Worm (Caenorhabditis elegans) whole organism, mixed stage, embryonic: ENCODE measurements around the gene C49F5.6.

Experiments
- M03D4.4 ChIP-seq: sonication (generic microtip); optimal IDR thresholded peaks from 2 replicates; lab custom pipeline; 2017; ENCODE audit warnings: mild to moderate bottlenecking, missing genetic modification characterization, missing compliant biosample characterization
- bed-3 ChIP-seq: fragments of 200-800 bp; sonication (Bioruptor generic); optimal IDR thresholded peaks from 3 replicates; lab custom pipeline; 2018; ENCODE audit warnings: mild to moderate bottlenecking, missing genetic modification characterization, moderate library complexity, missing compliant biosample characterization
- ceh-39 ChIP-seq: fragments of 150-350 bp; optimal IDR thresholded peaks from 2 replicates; lab custom pipeline; 2014; ENCODE audit warnings: missing biosample characterization, missing genetic modification characterization
- ceh-43 ChIP-seq: fragments of 200-800 bp; sonication (Bioruptor generic); optimal IDR thresholded peaks from 2 replicates; lab custom pipeline; 2018; ENCODE audit warnings: mild to moderate bottlenecking, missing genetic modification characterization, moderate library complexity, missing compliant biosample characterization
- ceh-83 ChIP-seq: fragments of 200-800 bp; sonication (Bioruptor generic); optimal IDR thresholded peaks from 2 replicates; lab custom pipeline; 2018; ENCODE audit warnings: mild to moderate bottlenecking, missing genetic modification characterization, missing compliant biosample characterization
- ces-1 ChIP-seq: fragments of 150-350 bp; optimal IDR thresholded peaks from 2 replicates; lab custom pipeline; 2014; ENCODE audit warnings: missing biosample characterization, missing genetic modification reagents, missing genetic modification characterization
- drap-1 ChIP-seq: fragments of 200-800 bp; sonication (Bioruptor generic); optimal IDR thresholded peaks from 3 replicates; lab custom pipeline; 2018; ENCODE audit warnings: mild to moderate bottlenecking, missing genetic modification characterization, missing compliant biosample characterization
- elt-1 ChIP-seq: sonication (generic microtip); optimal IDR thresholded peaks from 2 replicates; lab custom pipeline; 2017; ENCODE audit warnings: missing genetic modification characterization, mild to moderate bottlenecking, missing compliant biosample characterization, antibody characterized with exemption, moderate library complexity, borderline replicate concordance; ENCODE audit not compliant: insufficient read depth
- elt-3 ChIP-seq: fragments of 150-350 bp; optimal IDR thresholded peaks from 2 replicates; lab custom pipeline; 2014; ENCODE audit warnings: missing biosample characterization, missing genetic modification characterization
- flh-1 ChIP-seq: fragments of 200-800 bp; sonication (Bioruptor generic); optimal IDR thresholded peaks from 2 replicates; lab custom pipeline; 2018; ENCODE audit warnings: mild to moderate bottlenecking, missing genetic modification characterization, moderate library complexity, missing compliant biosample characterization
- ham-2 ChIP-seq: fragments of 200-800 bp; sonication (Bioruptor generic); optimal IDR thresholded peaks from 2 replicates; lab custom pipeline; 2018; ENCODE audit warnings: mild to moderate bottlenecking, missing genetic modification characterization, missing compliant biosample characterization
- hlh-1 ChIP-seq: fragments of 150-350 bp; optimal IDR thresholded peaks from 2 replicates; lab custom pipeline; 2014; ENCODE audit warnings: missing biosample characterization, missing genetic modification reagents, missing genetic modification characterization
- lin-13 ChIP-seq: fragments of 150-350 bp; optimal IDR thresholded peaks from 2 replicates; lab custom pipeline; 2014; ENCODE audit warnings: missing biosample characterization, missing genetic modification characterization
- lin-32 ChIP-seq: fragments of 200-800 bp; sonication (Bioruptor generic); optimal IDR thresholded peaks from 2 replicates; lab custom pipeline; 2018; ENCODE audit warnings: mild to moderate bottlenecking, missing genetic modification characterization, missing compliant biosample characterization
- lsy-2 ChIP-seq: fragments of 150-350 bp; optimal IDR thresholded peaks from 2 replicates; lab custom pipeline; 2014; ENCODE audit warnings: missing biosample characterization, missing genetic modification characterization
- mab-5 ChIP-seq: fragments of 150-350 bp; optimal IDR thresholded peaks from 2 replicates; lab custom pipeline; 2014; ENCODE audit warnings: missing biosample characterization, missing genetic modification characterization
- mep-1 ChIP-seq: fragments of 150-350 bp; optimal IDR thresholded peaks from 2 replicates; lab custom pipeline; 2017; ENCODE audit warnings: missing biosample characterization, missing genetic modification reagents, missing genetic modification characterization, inconsistent platforms
- mls-2 ChIP-seq: sonication (generic microtip); optimal IDR thresholded peaks from 2 replicates; lab custom pipeline; 2016; ENCODE audit warnings: mild to moderate bottlenecking, missing genetic modification characterization, moderate library complexity, missing compliant biosample characterization
- nhr-12 ChIP-seq: fragments of 150-350 bp; optimal IDR thresholded peaks from 2 replicates; lab custom pipeline; 2014; ENCODE audit warnings: missing biosample characterization, missing genetic modification characterization
- nhr-2 ChIP-seq: fragments of 150-350 bp; optimal IDR thresholded peaks from 2 replicates; lab custom pipeline; 2014; ENCODE audit warnings: missing biosample characterization, missing genetic modification characterization
- nhr-237 ChIP-seq: fragments of 150-350 bp; optimal IDR thresholded peaks from 2 replicates; lab custom pipeline; 2014; ENCODE audit warnings: missing biosample characterization, missing genetic modification characterization
- nhr-28 ChIP-seq: fragments of 150-350 bp; optimal IDR thresholded peaks from 2 replicates; lab custom pipeline; 2014; ENCODE audit warnings: missing biosample characterization, missing genetic modification characterization
- nhr-76 ChIP-seq: sonication (generic microtip); optimal IDR thresholded peaks from 2 replicates; lab custom pipeline; 2017; ENCODE audit warnings: missing biosample characterization, missing genetic modification characterization
- pha-4 ChIP-seq: fragments of 150-350 bp; optimal IDR thresholded peaks from 2 replicates; lab custom pipeline; 2018; ENCODE audit warnings: missing biosample characterization, missing genetic modification reagents, missing genetic modification characterization
- sem-2 ChIP-seq: fragments of 200-800 bp; sonication (Bioruptor generic); optimal IDR thresholded peaks from 2 replicates; lab custom pipeline; 2018; ENCODE audit warnings: mild to moderate bottlenecking, missing genetic modification characterization, missing compliant biosample characterization
- snpc-4 ChIP-seq: fragments of 150-350 bp; optimal IDR thresholded peaks from 2 replicates; lab custom pipeline; 2014; ENCODE audit warnings: missing biosample characterization, missing genetic modification characterization
- sptf-1 ChIP-seq: sonication (generic microtip); optimal IDR thresholded peaks from 2 replicates; lab custom pipeline; 2017; ENCODE audit warnings: mild to moderate bottlenecking, missing genetic modification characterization, moderate library complexity, missing compliant biosample characterization
- unc-120 ChIP-seq: sonication (generic microtip); optimal IDR thresholded peaks from 2 replicates; lab custom pipeline; 2017; ENCODE audit warnings: missing genetic modification characterization, missing compliant biosample characterization; ENCODE audit not compliant: poor library complexity, severe bottlenecking
- unc-39 ChIP-seq: fragments of 150-350 bp; optimal IDR thresholded peaks from 2 replicates; lab custom pipeline; 2014; ENCODE audit warnings: missing biosample characterization, missing genetic modification characterization
- unc-62 ChIP-seq: fragments of 150-350 bp; optimal IDR thresholded peaks from 2 replicates; lab custom pipeline; 2014; ENCODE audit warnings: missing biosample characterization, missing genetic modification reagents, missing genetic modification characterization
- zip-8 ChIP-seq: fragments of 150-350 bp; optimal IDR thresholded peaks from 2 replicates; lab custom pipeline; 2014; ENCODE audit warnings: missing biosample characterization, missing genetic modification characterization
- ztf-11 ChIP-seq: fragments of 150-350 bp; optimal IDR thresholded peaks from 2 replicates; lab custom pipeline; 2014; ENCODE audit warnings: missing biosample characterization, missing genetic modification characterization

C49F5.6 gene

ce11 chrX:11982065-11982464 lies 6.0 kb upstream of the C49F5.6 start, which contains the start of gene nhr-167:
Gene nhr-167 (minus strand): TSS chrX:11982085.
- TF ChIP-seq nhr-2: no peak
- TF ChIP-seq unc-62 (GFP tag; lab: Kevin White, UChicago): no peak
- no peak for TF ChIP-seq flh-1 (GFP tag; lab: Kevin White, UChicago)
- TF ChIP-seq nhr-237 (tag; lab: Kevin White, UChicago): no peak
- TF ChIP-seq ztf-11 (tag; lab: Kevin White, UChicago): no peak
- no peak for TF ChIP-seq elt-1 (tag; lab: Kevin White, UChicago)
- TF ChIP-seq ceh-83: no peak
- no peak for TF ChIP-seq ceh-43
- no peak for TF ChIP-seq zip-8 (tag; lab: Kevin White, UChicago)
- no peak for TF ChIP-seq M03D4.4 (tag; lab: Kevin White, UChicago)
- TF ChIP-seq nhr-12 (tag; lab: Kevin White, UChicago): no peak
- no peak for TF ChIP-seq mls-2 (tag; lab: Kevin White, UChicago)
- TF ChIP-seq nhr-76 (tag; lab: Kevin White, UChicago): no peak
- TF ChIP-seq ham-2 (GFP tag; lab: Kevin White, UChicago): no peak
- no peak for TF ChIP-seq pha-4 (tag; lab: Kevin White, UChicago)
- no peak for TF ChIP-seq nhr-28 (tag; lab: Kevin White, UChicago)
- no peak for TF ChIP-seq unc-120
- no peak for TF ChIP-seq hlh-1 (tag; lab: Kevin White, UChicago)

ce11 chrX:11983576-11984061 lies 4.5 kb upstream of the C49F5.6 start, which contains the start of gene C49F5.3:
Gene C49F5.3 (minus strand): TSS chrX:11983626.
- no peak for TF ChIP-seq bed-3 (GFP tag; lab: Kevin White, UChicago)
- no peak for TF ChIP-seq ceh-39 (tag; lab: Kevin White, UChicago)
- no peak for TF ChIP-seq lin-13 (tag; lab: Kevin White, UChicago)
- TF ChIP-seq elt-1 (tag; lab: Kevin White, UChicago): no peak
- no peak for TF ChIP-seq sptf-1 (tag; lab: Kevin White, UChicago)
- TF ChIP-seq snpc-4: no peak
- no peak for TF ChIP-seq ces-1
- TF ChIP-seq pha-4 (tag; lab: Kevin White, UChicago): no peak
- no peak for TF ChIP-seq ztf-11 (tag; lab: Kevin White, UChicago)
- no peak for TF ChIP-seq mep-1 (tag; lab: Kevin White, UChicago)
- TF ChIP-seq nhr-237 (tag; lab: Kevin White, UChicago): no peak

- TF ChIP-seq unc-39 (tag; lab: Kevin White, UChicago) (no peak), nhr-2 (no peak), pha-4 (tag; lab: Kevin White, UChicago) (no peak), nhr-76 (tag; lab: Kevin White, UChicago) (no peak), ceh-83 (no peak), nhr-28 (tag; lab: Kevin White, UChicago) (no peak), sem-2 (no peak), lin-32 (GFP tag; lab: Kevin White, UChicago) (no peak), bed-3 (GFP tag; lab: Kevin White, UChicago) (no peak), ztf-11 (tag; lab: Kevin White, UChicago) (no peak), sptf-1 (tag; lab: Kevin White, UChicago) (no peak), nhr-237 (tag; lab: Kevin White, UChicago) (no peak), elt-3 (tag; lab: Kevin White, UChicago) (no peak), drap-1 (GFP tag; lab: Kevin White, UChicago) (no peak), zip-8 (tag; lab: Kevin White, UChicago) (no peak), hlh-1 (tag; lab: Kevin White, UChicago) (no peak), mab-5 (tag; lab: Kevin White, UChicago) (no peak)
These were observed 2.2 kb upstream of the C49F5.6 start, which contains the start of gene C49F5.5 for ce11 chrX:11985887-11986286. Gene C49F5.5 (plus strand): TSS chrX:11986187.

- TF ChIP-seq drap-1 (GFP tag; lab: Kevin White, UChicago) (no peak), ces-1 (no peak), snpc-4 (no peak), nhr-237 (tag; lab: Kevin White, UChicago) (no peak), ztf-11 (tag; lab: Kevin White, UChicago) (no peak), nhr-28 (tag; lab: Kevin White, UChicago) (no peak), lsy-2 (tag; lab: Kevin White, UChicago) (no peak), lin-32 (GFP tag; lab: Kevin White, UChicago) (no peak)
These were observed 4.1 kb downstream of the C49F5.6 start for ce11 chrX:11992246-11992645.
